Worm (Caenorhabditis elegans): ENCODE results near the gene tni-1.

ce11 chrX:11345471-11345870 lies 31.8 kb downstream of the tni-1 start:
- TF ChIP-seq W03F9.2 (tag; optimal IDR thresholded peaks at IDR 0.05) (no peak), him-1 (tag; optimal IDR thresholded peaks at IDR 0.05) (no peak)

All from whole organism, L4/young adult.